Worm (Caenorhabditis elegans) whole organism, L2 larva: ENCODE measurements around the gene tre-4.

Experiments used
- F13H6.1 ChIP-seq: sonication (generic microtip); optimal IDR thresholded peaks from 2 replicates; lab custom pipeline; 2016; ENCODE audit warnings: missing genetic modification characterization, missing compliant biosample characterization
- ama-1 ChIP-seq: fragments of 150-350 bp; optimal IDR thresholded peaks from 2 replicates; lab custom pipeline; 2018; ENCODE audit warnings: inconsistent platforms
- ceh-82 ChIP-seq: fragments of 150-350 bp; optimal IDR thresholded peaks from 2 replicates; lab custom pipeline; 2014; ENCODE audit warnings: missing biosample characterization, missing genetic modification characterization
- fos-1 ChIP-seq: fragments of 150-350 bp; optimal IDR thresholded peaks from 2 replicates; lab custom pipeline; 2014; ENCODE audit warnings: missing biosample characterization, missing genetic modification characterization
- gmeb-1 ChIP-seq: fragments of 150-350 bp; optimal IDR thresholded peaks from 2 replicates; lab custom pipeline; 2014; ENCODE audit warnings: missing biosample characterization, missing genetic modification characterization
- lin-13 ChIP-seq: fragments of 150-350 bp; optimal IDR thresholded peaks from 2 replicates; lab custom pipeline; 2014; ENCODE audit warnings: missing biosample characterization, missing genetic modification reagents, missing genetic modification characterization
- lin-39 ChIP-seq: fragments of 150-350 bp; optimal IDR thresholded peaks from 2 replicates; lab custom pipeline; 2014; ENCODE audit warnings: missing biosample characterization, missing genetic modification reagents, missing genetic modification characterization
- mdl-1 ChIP-seq, 2 experiments: fragments of 150-350 bp in 1 of 2; sonication (generic microtip) in 1 of 2; optimal IDR thresholded peaks; 2 replicates each; lab custom pipeline; 2017; ENCODE audit warnings: missing biosample characterization in 2 of 2, missing genetic modification characterization in 2 of 2
- nhr-11 ChIP-seq: fragments of 150-350 bp; optimal IDR thresholded peaks from 2 replicates; lab custom pipeline; 2014; ENCODE audit warnings: missing biosample characterization, missing genetic modification characterization
- nhr-6 ChIP-seq: fragments of 150-350 bp; optimal IDR thresholded peaks from 2 replicates; lab custom pipeline; 2014; ENCODE audit warnings: missing biosample characterization, missing genetic modification characterization
- snpc-4 ChIP-seq: fragments of 150-350 bp; optimal IDR thresholded peaks from 2 replicates; lab custom pipeline; 2014; ENCODE audit warnings: missing biosample characterization, missing genetic modification characterization
- unc-55 ChIP-seq: fragments of 150-350 bp; sonication (generic microtip); optimal IDR thresholded peaks from 3 replicates; lab custom pipeline; 2014; ENCODE audit warnings: missing biosample characterization, missing genetic modification reagents, missing genetic modification characterization
- unc-62 ChIP-seq: fragments of 150-350 bp; optimal IDR thresholded peaks from 2 replicates; lab custom pipeline; 2014; ENCODE audit warnings: missing biosample characterization, missing genetic modification reagents, missing genetic modification characterization

- no peak for TF ChIP-seq nhr-6 (tag; lab: Kevin White, UChicago)
- no peak for TF ChIP-seq ceh-82 (tag; lab: Kevin White, UChicago)
- TF ChIP-seq nhr-11 (tag; lab: Kevin White, UChicago), result no peak
- no peak for TF ChIP-seq lin-39
- no peak for TF ChIP-seq ama-1 (lab: Kevin White, UChicago)
- no peak for TF ChIP-seq lin-13 (GFP tag; lab: Kevin White, UChicago)
- no peak for TF ChIP-seq mdl-1 (tag; optimal IDR thresholded peaks at IDR 0.05; lab: Kevin White, UChicago)
- TF ChIP-seq F13H6.1 (tag; lab: Kevin White, UChicago), result peak; percentile 47
- peak; percentile 35 for TF ChIP-seq gmeb-1
- TF ChIP-seq unc-55 (GFP tag; lab: Kevin White, UChicago), result peak; percentile 45
- TF ChIP-seq fos-1 (tag; lab: Kevin White, UChicago), result peak; percentile 45
- no peak for TF ChIP-seq unc-62 (GFP tag; lab: Kevin White, UChicago)
- TF ChIP-seq snpc-4 (tag; lab: Kevin White, UChicago), result peak; percentile 3
Observed at ce11 chrX:13442446-13442845, 29.5 kb upstream of the tre-4 start.
